Worm (Caenorhabditis elegans) whole organism, L1 larva: ENCODE measurements around the gene Y71H2AM.3.

Experiments
- Y116A8C.19 ChIP-seq: sonication (generic microtip); optimal IDR thresholded peaks from 2 replicates; lab custom pipeline; 2016; ENCODE audit warnings: missing compliant biosample characterization, missing genetic modification characterization, borderline replicate concordance
- aha-1 ChIP-seq: fragments of 150-350 bp; optimal IDR thresholded peaks from 2 replicates; lab custom pipeline; 2014; ENCODE audit warnings: missing biosample characterization, missing genetic modification characterization
- alr-1 ChIP-seq: fragments of 200-800 bp; sonication (Bioruptor generic); optimal IDR thresholded peaks from 2 replicates; lab custom pipeline; 2018; ENCODE audit warnings: borderline replicate concordance, mild to moderate bottlenecking, missing genetic modification characterization, missing compliant biosample characterization
- aly-2 ChIP-seq: fragments of 150-350 bp; optimal IDR thresholded peaks from 2 replicates; lab custom pipeline; 2014; ENCODE audit warnings: missing biosample characterization, missing genetic modification characterization
- ceh-63 ChIP-seq: fragments of 200-800 bp; sonication (Bioruptor generic); optimal IDR thresholded peaks from 2 replicates; lab custom pipeline; 2018; ENCODE audit warnings: mild to moderate bottlenecking, missing genetic modification characterization, missing compliant biosample characterization
- ceh-8 ChIP-seq: fragments of 200-800 bp; sonication (Bioruptor generic); optimal IDR thresholded peaks from 2 replicates; lab custom pipeline; 2018; ENCODE audit warnings: mild to moderate bottlenecking, missing genetic modification characterization, moderate library complexity, missing compliant biosample characterization
- efl-1 ChIP-seq, 4 experiments: fragments of 150-350 bp; optimal IDR thresholded peaks in 3 of 4; peaks in 1 of 4; 1 replicate in 1 of 4; 2 replicates in 3 of 4; lab custom pipeline; 2014; ENCODE audit warnings: missing biosample characterization in 2 of 4, missing genetic modification characterization in 2 of 4, missing genetic modification reagents in 2 of 4
- egl-13 ChIP-seq: sonication (generic microtip); optimal IDR thresholded peaks from 2 replicates; lab custom pipeline; 2016; ENCODE audit warnings: missing genotype, missing genetic modification reagents, missing genetic modification characterization, missing compliant biosample characterization
- egl-27 ChIP-seq, 2 experiments: fragments of 150-350 bp in 1 of 2; sonication (generic microtip); optimal IDR thresholded peaks; 3 replicates each; lab custom pipeline; 2017 to 2018; ENCODE audit warnings: missing biosample characterization in 2 of 2, missing genetic modification characterization in 2 of 2, missing genetic modification reagents in 2 of 2
- elt-2 ChIP-seq: sonication (generic microtip); optimal IDR thresholded peaks from 2 replicates; lab custom pipeline; 2016; ENCODE audit warnings: missing genetic modification characterization, mild to moderate bottlenecking, inconsistent platforms, missing compliant biosample characterization, missing genetic modification reagents
- ets-5 ChIP-seq: fragments of 200-800 bp; sonication (Bioruptor generic); IDR thresholded peaks from 2 replicates; pipeline ENCODE4 v1.3.6; 2022; ENCODE audit warnings: missing genetic modification characterization, missing compliant biosample characterization
- fkh-8 ChIP-seq: sonication (generic microtip); optimal IDR thresholded peaks from 2 replicates; lab custom pipeline; 2016; ENCODE audit warnings: mild to moderate bottlenecking, missing genetic modification characterization, missing compliant biosample characterization
- fos-1 ChIP-seq: fragments of 150-350 bp; optimal IDR thresholded peaks from 2 replicates; lab custom pipeline; 2014; ENCODE audit warnings: missing biosample characterization, missing genetic modification characterization
- grh-1 ChIP-seq: fragments of 200-800 bp; sonication (Bioruptor generic); IDR thresholded peaks from 2 replicates; pipeline ENCODE4 v1.3.6; 2022; ENCODE audit warnings: missing genetic modification reagents, missing genetic modification characterization, missing compliant biosample characterization
- hlh-4 ChIP-seq: sonication (generic microtip); optimal IDR thresholded peaks from 2 replicates; lab custom pipeline; 2016; ENCODE audit warnings: mild to moderate bottlenecking, missing genetic modification characterization, missing compliant biosample characterization
- hpl-2 ChIP-seq: fragments of 150-350 bp; optimal IDR thresholded peaks from 2 replicates; lab custom pipeline; 2014; ENCODE audit warnings: missing biosample characterization, missing genetic modification reagents, missing genetic modification characterization
- irx-1 ChIP-seq: sonication (generic microtip); optimal IDR thresholded peaks from 2 replicates; lab custom pipeline; 2016; ENCODE audit warnings: missing genetic modification characterization, missing compliant biosample characterization
- jun-1 ChIP-seq: fragments of 150-350 bp; optimal IDR thresholded peaks from 2 replicates; lab custom pipeline; 2014; ENCODE audit warnings: missing biosample characterization, missing genetic modification reagents, missing genetic modification characterization
- lin-15B ChIP-seq: fragments of 150-350 bp; sonication (generic microtip); optimal IDR thresholded peaks from 3 replicates; lab custom pipeline; 2014; ENCODE audit warnings: missing biosample characterization, missing genetic modification characterization
- lin-39 ChIP-seq: fragments of 150-350 bp; optimal IDR thresholded peaks from 2 replicates; lab custom pipeline; 2014; ENCODE audit warnings: missing biosample characterization, missing genetic modification reagents, missing genetic modification characterization
- lir-3 ChIP-seq: sonication (generic microtip); optimal IDR thresholded peaks from 2 replicates; lab custom pipeline; 2016; ENCODE audit warnings: mild to moderate bottlenecking, missing genetic modification characterization, moderate library complexity, missing compliant biosample characterization; ENCODE audit not compliant: poor library complexity
- lsy-2 ChIP-seq, 2 experiments: fragments of 150-350 bp; optimal IDR thresholded peaks; 2 replicates each; lab custom pipeline; 2014; ENCODE audit warnings: missing biosample characterization in 2 of 2, missing genetic modification characterization in 2 of 2
- mab-9 ChIP-seq: fragments of 200-800 bp; sonication (Bioruptor generic); IDR thresholded peaks from 2 replicates; pipeline ENCODE4 v1.3.6; 2022; ENCODE audit warnings: missing genetic modification reagents, missing genetic modification characterization, missing compliant biosample characterization
- nhr-11 ChIP-seq: fragments of 150-350 bp; optimal IDR thresholded peaks from 2 replicates; lab custom pipeline; 2014; ENCODE audit warnings: missing biosample characterization, missing genetic modification characterization
- nhr-20 ChIP-seq: sonication (generic microtip); optimal IDR thresholded peaks from 2 replicates; lab custom pipeline; 2016; ENCODE audit warnings: mild to moderate bottlenecking, missing genetic modification characterization, missing compliant biosample characterization
- nhr-71 ChIP-seq: sonication (generic microtip); optimal IDR thresholded peaks from 2 replicates; lab custom pipeline; 2016; ENCODE audit warnings: mild to moderate bottlenecking, missing genetic modification characterization, moderate library complexity, missing compliant biosample characterization
- nhr-76 ChIP-seq: sonication (generic microtip); optimal IDR thresholded peaks from 2 replicates; lab custom pipeline; 2017; ENCODE audit warnings: missing biosample characterization, missing genetic modification characterization
- nhr-84 ChIP-seq: sonication (generic microtip); optimal IDR thresholded peaks from 2 replicates; lab custom pipeline; 2017; ENCODE audit warnings: missing biosample characterization, missing genetic modification characterization
- nhr-90 ChIP-seq: sonication (generic microtip); optimal IDR thresholded peaks from 2 replicates; lab custom pipeline; 2016; ENCODE audit warnings: mild to moderate bottlenecking, missing genetic modification characterization, missing compliant biosample characterization; ENCODE audit not compliant: poor library complexity
- pag-3 ChIP-seq: sonication (generic microtip); optimal IDR thresholded peaks from 2 replicates; lab custom pipeline; 2017; ENCODE audit warnings: missing genetic modification characterization, mild to moderate bottlenecking, missing compliant biosample characterization, antibody characterized with exemption, borderline replicate concordance; ENCODE audit not compliant: insufficient read depth
- pax-3 ChIP-seq: fragments of 200-800 bp; sonication (Bioruptor generic); optimal IDR thresholded peaks from 2 replicates; lab custom pipeline; 2018; ENCODE audit warnings: mild to moderate bottlenecking, missing genetic modification characterization, moderate library complexity, missing compliant biosample characterization
- snpc-4 ChIP-seq: fragments of 150-350 bp; optimal IDR thresholded peaks from 2 replicates; lab custom pipeline; 2014; ENCODE audit warnings: missing biosample characterization, missing genetic modification characterization
- unc-130 ChIP-seq: fragments of 150-350 bp; optimal IDR thresholded peaks from 2 replicates; lab custom pipeline; 2017; ENCODE audit warnings: missing biosample characterization, missing genetic modification characterization, inconsistent platforms
- unc-30 ChIP-seq: sonication (generic microtip); optimal IDR thresholded peaks from 2 replicates; lab custom pipeline; 2017; ENCODE audit warnings: missing biosample characterization, missing genetic modification characterization
- unc-62 ChIP-seq: fragments of 150-350 bp; optimal IDR thresholded peaks from 2 replicates; lab custom pipeline; 2014; ENCODE audit warnings: missing biosample characterization, missing genetic modification reagents, missing genetic modification characterization
- unc-98 ChIP-seq: fragments of 200-800 bp; sonication (Bioruptor generic); IDR thresholded peaks from 2 replicates; pipeline ENCODE4 v1.3.6; 2022; ENCODE audit warnings: missing genetic modification characterization, missing compliant biosample characterization
- vab-15 ChIP-seq: sonication (generic microtip); optimal IDR thresholded peaks from 2 replicates; lab custom pipeline; 2017; ENCODE audit warnings: missing genotype, mild to moderate bottlenecking, missing genetic modification characterization, missing compliant biosample characterization
- zag-1 ChIP-seq: fragments of 150-350 bp; optimal IDR thresholded peaks from 2 replicates; lab custom pipeline; 2014; ENCODE audit warnings: missing biosample characterization, missing genetic modification characterization
- ztf-11 ChIP-seq, 2 experiments: sonication (generic microtip); optimal IDR thresholded peaks; 2 replicates each; lab custom pipeline; 2016 to 2017; ENCODE audit warnings: missing genetic modification characterization in 2 of 2, missing biosample characterization in 1 of 2, missing compliant biosample characterization in 1 of 2

Gene Y71H2AM.3

ce11 chrIII:2804461-2804860 is 769 bp upstream of the Y71H2AM.3 start (continued):
- TF ChIP-seq pag-3 (tag; lab: Kevin White, UChicago): no peak
- peak; percentile 36; the same call in 1 of the 2 replicates for TF ChIP-seq grh-1
- no peak for TF ChIP-seq hlh-4 (tag; lab: Kevin White, UChicago)
- peak; percentile 45 for TF ChIP-seq unc-130 (tag; lab: Kevin White, UChicago)
- no peak for TF ChIP-seq ets-5 (GFP tag; lab: Robert Waterston, UW)
- TF ChIP-seq ceh-8 (GFP tag; lab: Kevin White, UChicago): no peak
- no peak for TF ChIP-seq alr-1 (tag; lab: Kevin White, UChicago)
- TF ChIP-seq pax-3 (tag; lab: Kevin White, UChicago): no peak
- peak; percentile 19 for TF ChIP-seq irx-1 (tag; lab: Kevin White, UChicago)
- no peak for TF ChIP-seq aha-1 (tag; lab: Kevin White, UChicago)
- no peak for TF ChIP-seq zag-1 (tag; lab: Kevin White, UChicago)
- TF ChIP-seq mab-9 (GFP tag; lab: Robert Waterston, UW): no peak
- TF ChIP-seq lin-15B (tag; lab: Kevin White, UChicago): no peak
- TF ChIP-seq vab-15: no peak
- TF ChIP-seq lir-3: no peak
- TF ChIP-seq nhr-84: no peak
- no peak for TF ChIP-seq unc-30
- TF ChIP-seq unc-62 (GFP tag; lab: Kevin White, UChicago): no peak
- TF ChIP-seq lin-39: peak; percentile 41
- no peak for TF ChIP-seq aly-2
- TF ChIP-seq hpl-2 (GFP tag; lab: Kevin White, UChicago): no peak
- TF ChIP-seq ceh-63: no peak
- no peak for TF ChIP-seq fos-1 (tag; lab: Kevin White, UChicago)
- TF ChIP-seq egl-13: no peak
- no peak for TF ChIP-seq fkh-8 (tag; lab: Kevin White, UChicago)
- no peak for TF ChIP-seq Y116A8C.19 (tag; lab: Kevin White, UChicago)
- peak; percentile 42 for TF ChIP-seq nhr-90 (tag; lab: Kevin White, UChicago)
- peak; percentile 68 for TF ChIP-seq nhr-20
- TF ChIP-seq ztf-11 (tag; optimal IDR thresholded peaks at IDR 0.05; lab: Kevin White, UChicago): no peak
- TF ChIP-seq unc-98 (GFP tag; lab: Robert Waterston, UW): no peak
- TF ChIP-seq elt-2 (tag; lab: Kevin White, UChicago): no peak
- peak; percentile 33 for TF ChIP-seq jun-1 (tag; lab: Kevin White, UChicago)
- TF ChIP-seq lsy-2 (tag; optimal IDR thresholded peaks at IDR 0.05; lab: Kevin White, UChicago): peak; percentile 76 to 79
- no peak for TF ChIP-seq egl-27 (tag; optimal IDR thresholded peaks at IDR 0.05; lab: Kevin White, UChicago)
- no peak for TF ChIP-seq nhr-11 (tag; lab: Kevin White, UChicago)
- no peak for TF ChIP-seq nhr-76
- peak; percentile 48 for TF ChIP-seq snpc-4 (tag; lab: Kevin White, UChicago)

- TF ChIP-seq aly-2 (peak; percentile 23), nhr-71 (peak; percentile 7), irx-1 (tag; lab: Kevin White, UChicago) (no peak), efl-1 (optimal IDR thresholded peaks at IDR 0.05; lab: Kevin White, UChicago) (peak; percentile 5 to 6), efl-1 (GFP tag; optimal IDR thresholded peaks at IDR 0.05 in 1 of 2; lab: Kevin White, UChicago) (no peak), egl-13 (no peak)
These were observed 6.2 kb downstream of the Y71H2AM.3 start for ce11 chrIII:2811410-2811809.
